Fruit fly (Drosophila melanogaster) S2 (cell line): ENCODE results near the gene CG14109.
A peak's percentile ranks its signal among the peaks of the same experiment; 100 is the strongest.

ENCODE experiments used
- CG8478 ChIP-seq: fragments of >200 bp; optimal IDR thresholded peaks from 2 replicates; lab custom pipeline; 2018
- CTCF ChIP-seq, 2 experiments: fragments of >200 bp; optimal IDR thresholded peaks; 2 replicates each; lab custom pipeline; 2018

The CG14109 gene

dm6 chr3L:13476566-13477452, 36.1 kb downstream of the CG14109 start:
- TF ChIP-seq CTCF (optimal IDR thresholded peaks at IDR 0.05; lab: Kevin White, UChicago), result no peak
- no peak for TF ChIP-seq CG8478

- TF ChIP-seq CTCF (optimal IDR thresholded peaks at IDR 0.05; lab: Kevin White, UChicago) (no peak), CG8478 (no peak)
Measured at dm6 chr3L:13477453-13478184, 36.9 kb downstream of the CG14109 start, which contains the start of gene stv. Gene stv (plus strand): TSS chr3L:13477541.

DNA sequence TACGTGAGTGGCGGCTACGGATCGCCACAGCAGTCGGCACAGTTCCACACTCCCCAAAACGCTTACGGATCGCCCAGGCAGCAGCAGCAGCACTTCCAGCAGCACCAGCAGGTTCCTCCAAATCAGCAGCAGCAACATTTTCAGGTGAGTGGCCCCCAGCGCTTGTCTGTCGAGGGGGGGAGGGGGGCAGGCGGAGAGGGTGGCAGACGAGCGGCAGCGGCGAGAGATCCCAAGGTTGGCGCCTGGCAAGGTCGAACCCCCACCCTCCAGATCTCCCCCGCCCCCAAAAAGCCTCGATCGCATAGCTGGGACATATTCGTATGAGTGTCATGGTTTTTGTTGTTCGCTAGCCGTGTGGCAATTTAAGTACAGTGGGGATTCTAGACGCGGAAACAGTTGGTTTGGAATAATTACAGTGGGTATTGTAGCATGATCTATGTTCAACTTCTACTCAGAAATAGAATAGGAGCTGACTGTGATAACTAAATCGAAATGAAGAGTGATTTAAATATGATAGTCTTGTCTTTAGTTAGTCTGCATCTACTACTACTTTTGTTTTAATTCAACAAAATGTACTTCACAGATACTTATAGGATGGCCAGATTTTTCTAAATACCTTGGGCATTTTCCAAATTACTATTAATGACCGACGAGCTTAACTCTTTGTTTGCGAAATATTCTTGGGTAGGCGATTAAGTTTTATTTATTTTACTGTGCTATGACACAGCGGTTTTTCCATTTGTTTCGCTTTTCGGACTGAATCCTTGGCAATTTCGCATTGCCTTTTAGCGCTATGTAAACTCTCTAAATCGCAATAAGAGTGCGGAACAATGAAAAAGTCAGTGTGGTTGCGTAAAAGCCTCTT, 37.9 kb downstream of the CG14109 start:
- TF ChIP-seq CG8478, result no peak
- TF ChIP-seq CTCF (optimal IDR thresholded peaks at IDR 0.05; lab: Kevin White, UChicago), result no peak

DNA sequence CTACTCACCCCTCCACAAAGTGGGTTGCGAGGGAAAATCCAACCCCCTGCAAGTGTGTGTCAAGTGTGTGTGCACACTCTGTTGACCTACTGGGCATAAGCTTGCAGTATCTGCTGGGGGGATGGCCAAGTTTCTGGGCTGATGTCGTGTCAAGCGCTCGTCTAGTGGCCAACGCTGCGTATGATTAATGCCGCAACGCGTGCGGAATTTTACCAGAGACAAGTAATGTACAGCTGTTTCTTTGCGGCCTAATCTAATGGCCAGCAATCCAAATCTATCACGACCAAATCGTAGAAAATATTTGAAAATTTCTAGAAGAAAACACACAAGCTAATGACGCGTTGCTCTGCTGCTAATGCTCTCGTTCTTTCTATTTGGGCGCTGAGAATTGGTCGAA, 38.5 kb downstream of the CG14109 start:
- TF ChIP-seq CG8478 (no peak), CTCF (optimal IDR thresholded peaks at IDR 0.05; lab: Kevin White, UChicago) (no peak)

dm6 chr3L:13479609-13480240, 39.0 kb downstream of the CG14109 start:
- TF ChIP-seq CTCF (optimal IDR thresholded peaks at IDR 0.05; lab: Kevin White, UChicago) (no peak), CG8478 (no peak)

DNA sequence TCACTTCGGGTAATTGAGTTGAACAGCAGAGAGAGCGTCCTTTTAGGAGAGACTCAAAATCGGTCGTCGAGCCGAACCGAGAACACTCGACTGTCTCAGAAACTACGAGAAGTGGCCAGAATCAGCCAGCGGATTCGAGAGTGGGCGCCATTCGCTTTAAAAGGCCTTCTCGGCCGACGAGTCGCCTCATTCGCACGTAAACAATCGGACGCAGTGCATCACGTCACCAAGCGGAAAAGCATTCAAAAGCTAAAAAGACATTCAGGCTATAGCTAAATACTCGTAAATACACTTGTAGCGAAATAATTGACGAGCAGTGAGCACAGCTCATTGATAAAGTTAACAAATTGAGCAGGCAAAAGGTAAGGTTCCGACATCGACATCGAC, 39.5 kb downstream of the CG14109 start:
- no peak for TF ChIP-seq CG8478
- TF ChIP-seq CTCF (optimal IDR thresholded peaks at IDR 0.05; lab: Kevin White, UChicago), result no peak

DNA sequence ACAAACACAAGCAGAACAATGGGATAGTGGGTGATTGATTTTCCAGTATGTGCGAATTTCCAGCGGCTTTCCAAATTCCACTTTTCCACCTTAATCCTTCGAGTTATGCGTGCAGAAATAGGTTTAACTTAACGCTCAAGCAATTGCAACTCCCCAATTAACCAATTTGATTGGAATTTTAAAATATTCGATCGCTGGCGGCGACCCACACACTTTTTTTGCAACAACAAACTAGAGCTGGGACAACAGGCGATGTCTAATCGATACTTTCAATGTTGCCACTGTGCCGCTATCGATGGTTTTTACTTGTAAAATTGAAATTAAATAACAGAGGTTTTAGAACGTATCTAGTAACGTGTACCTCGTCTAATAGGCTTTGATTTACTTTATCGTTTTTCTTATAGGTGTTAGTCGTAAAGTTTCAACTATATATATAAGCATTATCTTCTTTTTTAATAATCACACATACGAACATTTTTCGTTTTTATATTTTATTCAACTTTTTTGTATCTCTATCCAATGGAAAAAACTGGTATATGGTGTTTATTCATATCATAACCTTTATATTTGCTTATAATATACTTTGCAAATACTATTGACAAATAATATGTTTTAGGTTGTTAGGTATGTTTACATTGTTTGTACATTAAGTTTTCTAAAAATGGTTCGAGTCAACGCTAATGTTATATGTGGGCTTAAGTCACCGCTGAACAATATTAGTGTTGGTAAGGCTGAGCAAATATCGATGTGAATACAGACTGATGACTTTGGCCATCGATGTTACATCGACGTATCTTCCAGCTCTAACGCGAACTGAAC, 45.5 kb downstream of the CG14109 start, which contains the start of the genes Abp1 and Tgi:
Abp1 (minus strand) TSS at position 240 of the 819 bp plus-strand sequence.
Tgi (plus strand) TSS at position 757 of the 819 bp plus-strand sequence.
- TF ChIP-seq CTCF (optimal IDR thresholded peaks at IDR 0.05; lab: Kevin White, UChicago) (peak; percentile 58 to 59), CG8478 (no peak)

- TF ChIP-seq CG8478, result no peak
- TF ChIP-seq CTCF (optimal IDR thresholded peaks at IDR 0.05; lab: Kevin White, UChicago), result no peak
Measured at dm6 chr3L:13486860-13487404, 46.2 kb downstream of the CG14109 start.

DNA sequence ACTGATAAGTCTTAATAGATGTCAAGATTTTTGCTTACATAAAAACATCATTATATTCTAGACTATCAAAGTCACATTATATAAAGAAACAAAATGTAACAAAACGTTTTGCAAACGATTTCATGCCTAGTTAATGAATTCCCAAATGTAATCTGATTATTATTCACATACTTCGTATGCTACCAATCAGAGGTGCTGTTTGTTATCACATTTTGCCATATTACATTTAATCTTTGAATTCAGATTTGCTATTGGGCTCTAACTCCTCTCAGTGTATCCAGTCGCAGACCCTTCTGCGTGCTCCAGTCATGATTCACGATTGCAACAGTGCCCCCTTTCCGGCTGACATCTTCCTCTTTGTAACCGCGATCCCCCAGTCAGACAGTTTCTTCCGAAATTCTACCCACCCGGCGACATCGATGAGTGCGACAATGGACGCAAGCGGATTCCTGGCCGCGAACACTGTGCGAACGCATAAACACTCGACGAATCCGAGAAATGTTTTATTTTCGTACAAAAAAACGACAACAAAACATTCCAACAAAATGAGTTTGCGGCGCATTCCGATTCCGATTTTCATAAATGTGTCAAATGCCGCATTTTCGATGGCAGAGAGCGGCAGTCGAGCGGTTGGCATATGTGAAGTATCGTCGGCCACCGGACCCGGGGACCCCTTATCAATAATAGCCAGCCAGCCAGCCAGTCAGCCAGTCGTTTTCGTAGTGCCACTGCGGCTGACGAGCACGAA, 47.6 kb downstream of the CG14109 start:
- TF ChIP-seq CG8478, result no peak
- TF ChIP-seq CTCF (optimal IDR thresholded peaks at IDR 0.05; lab: Kevin White, UChicago), result no peak

- TF ChIP-seq CG8478 (no peak), CTCF (optimal IDR thresholded peaks at IDR 0.05; lab: Kevin White, UChicago) (no peak)
Measured at dm6 chr3L:13489193-13489752, 48.6 kb downstream of the CG14109 start.

- TF ChIP-seq CTCF (optimal IDR thresholded peaks at IDR 0.05; lab: Kevin White, UChicago) (no peak), CG8478 (no peak)
Measured at dm6 chr3L:13490689-13491348, 50.1 kb downstream of the CG14109 start.
